Fruit fly (Drosophila melanogaster) whole organism, prepupa: ENCODE results near the gene Dph5.

Experiments used
- Blimp-1 ChIP-seq: fragments of 200-800 bp; sonication (Bioruptor generic); optimal IDR thresholded peaks from 3 replicates; lab custom pipeline; 2017; ENCODE audit warnings: missing biosample characterization, missing genetic modification characterization, mild to moderate bottlenecking, moderate library complexity, missing genetic modification reagents
- CG10631 ChIP-seq: fragments of 200-800 bp; sonication (Bioruptor generic); optimal IDR thresholded peaks from 2 replicates; lab custom pipeline; 2016; ENCODE audit warnings: missing biosample characterization, missing genetic modification characterization
- CG10669 ChIP-seq: fragments of 200-800 bp; sonication (Bioruptor generic); optimal IDR thresholded peaks from 3 replicates; lab custom pipeline; 2018; ENCODE audit warnings: missing biosample characterization, mild to moderate bottlenecking, missing genetic modification characterization, moderate library complexity
- CG11294 ChIP-seq: fragments of 200-800 bp; sonication (Bioruptor generic); IDR thresholded peaks from 2 replicates; pipeline ENCODE4 v1.3.6; 2022; ENCODE audit warnings: missing biosample characterization, missing genetic modification characterization
- CG11902 ChIP-seq: fragments of 200-800 bp; sonication (Bioruptor generic); optimal IDR thresholded peaks from 3 replicates; lab custom pipeline; 2016; ENCODE audit warnings: missing biosample characterization, missing genetic modification characterization
- CG1621 ChIP-seq: fragments of 200-800 bp; sonication (Bioruptor generic); optimal IDR thresholded peaks from 3 replicates; lab custom pipeline; 2018; ENCODE audit warnings: missing biosample characterization, mild to moderate bottlenecking, missing genetic modification characterization
- CG3032 ChIP-seq: fragments of 200-800 bp; optimal IDR thresholded peaks from 2 replicates; lab custom pipeline; 2019; ENCODE audit warnings: missing biosample characterization, mild to moderate bottlenecking, missing genetic modification characterization, moderate library complexity
- CG31627 ChIP-seq: fragments of 200-800 bp; sonication (Bioruptor generic); optimal IDR thresholded peaks from 3 replicates; lab custom pipeline; 2016; ENCODE audit warnings: missing biosample characterization, missing genetic modification characterization
- CG32006 ChIP-seq: fragments of 200-800 bp; sonication (Bioruptor generic); optimal IDR thresholded peaks from 3 replicates; lab custom pipeline; 2017; ENCODE audit warnings: missing biosample characterization, mild to moderate bottlenecking, missing genetic modification characterization
- CG4318 ChIP-seq: fragments of 200-800 bp; sonication (Bioruptor generic); optimal IDR thresholded peaks from 3 replicates; lab custom pipeline; 2017; ENCODE audit warnings: missing biosample characterization, mild to moderate bottlenecking, missing genetic modification characterization
- CG6163 ChIP-seq: fragments of 200-800 bp; sonication (Bioruptor generic); IDR thresholded peaks from 3 replicates; pipeline ENCODE4 v1.3.6; 2022; ENCODE audit warnings: missing biosample characterization, missing genetic modification characterization
- CG6792 ChIP-seq: fragments of 200-800 bp; sonication (Bioruptor generic); optimal IDR thresholded peaks from 3 replicates; lab custom pipeline; 2016; ENCODE audit warnings: missing biosample characterization, missing genetic modification characterization
- CG6854 ChIP-seq: fragments of 200-800 bp; sonication (Bioruptor generic); optimal IDR thresholded peaks from 2 replicates; lab custom pipeline; 2017; ENCODE audit warnings: missing biosample characterization, mild to moderate bottlenecking, missing genetic modification characterization
- CG7368 ChIP-seq: fragments of 200-800 bp; sonication (Bioruptor generic); optimal IDR thresholded peaks from 3 replicates; lab custom pipeline; 2016; ENCODE audit warnings: missing biosample characterization, missing genetic modification characterization
- CG8119 ChIP-seq: fragments of 200-800 bp; sonication (Bioruptor generic); IDR thresholded peaks from 3 replicates; pipeline ENCODE4 v1.3.6; 2022; ENCODE audit warnings: missing biosample characterization, missing genetic modification characterization
- CG9139 ChIP-seq: fragments of 200-800 bp; sonication (Bioruptor generic); optimal IDR thresholded peaks from 3 replicates; lab custom pipeline; 2017; ENCODE audit warnings: missing biosample characterization, mild to moderate bottlenecking, missing genetic modification characterization
- Eip78C ChIP-seq: fragments of 200-800 bp; sonication (Bioruptor generic); peaks from one replicate; lab custom pipeline; 2016; ENCODE audit warnings: missing biosample characterization, missing genetic modification characterization
- Eip93F ChIP-seq: fragments of 200-800 bp; sonication (Bioruptor generic); optimal IDR thresholded peaks from 2 replicates; lab custom pipeline; 2016; ENCODE audit warnings: missing biosample characterization, mild to moderate bottlenecking, missing genetic modification characterization
- Ets21C ChIP-seq: fragments of 200-800 bp; sonication (Bioruptor generic); optimal IDR thresholded peaks from 3 replicates; lab custom pipeline; 2016; ENCODE audit warnings: missing biosample characterization, missing genetic modification characterization
- Ets96B ChIP-seq: fragments of 200-800 bp; optimal IDR thresholded peaks from 2 replicates; lab custom pipeline; 2019; ENCODE audit warnings: missing biosample characterization, mild to moderate bottlenecking, missing genetic modification characterization, moderate library complexity
- Gug ChIP-seq: fragments of 200-800 bp; sonication (Bioruptor generic); IDR thresholded peaks from 2 replicates; pipeline ENCODE4 v1.3.6; 2022; ENCODE audit warnings: missing biosample characterization, missing genetic modification characterization
- Hr38 ChIP-seq: sonication (Bioruptor generic); optimal IDR thresholded peaks from 2 replicates; lab custom pipeline; 2016; ENCODE audit warnings: missing biosample characterization, missing genetic modification characterization
- Hr39 ChIP-seq: fragments of 200-800 bp; sonication (Bioruptor generic); optimal IDR thresholded peaks from 2 replicates; lab custom pipeline; 2016; ENCODE audit warnings: missing biosample characterization, missing genetic modification characterization
- Hr4 ChIP-seq: fragments of 200-800 bp; sonication (Bioruptor generic); optimal IDR thresholded peaks from 3 replicates; lab custom pipeline; 2016; ENCODE audit warnings: missing biosample characterization, missing genetic modification characterization
- Lpt ChIP-seq: fragments of 200-800 bp; sonication (Bioruptor generic); optimal IDR thresholded peaks from 3 replicates; lab custom pipeline; 2016; ENCODE audit warnings: missing biosample characterization, missing genetic modification characterization
- Met ChIP-seq: fragments of 200-800 bp; sonication (Bioruptor generic); optimal IDR thresholded peaks from 3 replicates; lab custom pipeline; 2016; ENCODE audit warnings: missing biosample characterization, missing genetic modification characterization
- OdsH ChIP-seq: fragments of 200-800 bp; sonication (Bioruptor generic); optimal IDR thresholded peaks from 3 replicates; lab custom pipeline; 2016; ENCODE audit warnings: missing biosample characterization, missing genetic modification characterization
- Smox ChIP-seq: fragments of 200-800 bp; sonication (Bioruptor generic); optimal IDR thresholded peaks from 3 replicates; lab custom pipeline; 2016; ENCODE audit warnings: missing biosample characterization, missing genetic modification characterization
- Sox102F ChIP-seq: fragments of 200-800 bp; sonication (Bioruptor generic); optimal IDR thresholded peaks from 2 replicates; lab custom pipeline; 2016; ENCODE audit warnings: missing biosample characterization, mild to moderate bottlenecking, missing genetic modification characterization
- Sox14 ChIP-seq: fragments of 200-800 bp; sonication (Bioruptor generic); optimal IDR thresholded peaks from 3 replicates; lab custom pipeline; 2016; ENCODE audit warnings: missing biosample characterization, missing genetic modification characterization
- Sox15 ChIP-seq: fragments of 200-800 bp; sonication (Bioruptor generic); optimal IDR thresholded peaks from 3 replicates; lab custom pipeline; 2016; ENCODE audit warnings: missing biosample characterization, missing genetic modification characterization
- achi ChIP-seq: fragments of 200-800 bp; sonication (Bioruptor generic); optimal IDR thresholded peaks from 3 replicates; lab custom pipeline; 2016; ENCODE audit warnings: missing biosample characterization, missing genetic modification characterization
- acj6 ChIP-seq: fragments of 200-800 bp; sonication (Bioruptor generic); optimal IDR thresholded peaks from 3 replicates; lab custom pipeline; 2016; ENCODE audit warnings: missing biosample characterization, missing genetic modification characterization
- cyc ChIP-seq: fragments of 200-800 bp; sonication (Bioruptor generic); optimal IDR thresholded peaks from 3 replicates; lab custom pipeline; 2016; ENCODE audit warnings: missing biosample characterization, missing genetic modification characterization
- dac ChIP-seq: fragments of 200-800 bp; sonication (Bioruptor generic); optimal IDR thresholded peaks from 2 replicates; lab custom pipeline; 2017; ENCODE audit warnings: missing biosample characterization, mild to moderate bottlenecking, missing genetic modification characterization
- dsx ChIP-seq: fragments of 200-800 bp; optimal IDR thresholded peaks from 3 replicates; lab custom pipeline; 2019; ENCODE audit warnings: missing biosample characterization, mild to moderate bottlenecking, missing genetic modification characterization, moderate library complexity; ENCODE audit not compliant: poor library complexity, severe bottlenecking
- eg ChIP-seq: fragments of 200-800 bp; sonication (Bioruptor generic); IDR thresholded peaks from 3 replicates; pipeline ENCODE4 v1.3.6; 2022; ENCODE audit warnings: missing biosample characterization, missing genetic modification characterization
- esn ChIP-seq: fragments of 200-800 bp; sonication (Bioruptor generic); optimal IDR thresholded peaks from 2 replicates; lab custom pipeline; 2016; ENCODE audit warnings: missing biosample characterization, mild to moderate bottlenecking, missing genetic modification characterization, moderate library complexity
- fd59A ChIP-seq: fragments of 200-800 bp; sonication (Bioruptor generic); optimal IDR thresholded peaks from 2 replicates; lab custom pipeline; 2017; ENCODE audit warnings: missing biosample characterization, mild to moderate bottlenecking, missing genetic modification characterization, missing genetic modification reagents
- fkh ChIP-seq: fragments of 200-800 bp; sonication (Bioruptor generic); optimal IDR thresholded peaks from 3 replicates; lab custom pipeline; 2017; ENCODE audit warnings: missing biosample characterization, mild to moderate bottlenecking, missing genetic modification characterization, moderate library complexity
- lz ChIP-seq: fragments of 200-800 bp; sonication (Bioruptor generic); optimal IDR thresholded peaks from 3 replicates; lab custom pipeline; 2016; ENCODE audit warnings: missing biosample characterization, missing genetic modification characterization
- net ChIP-seq: fragments of 200-800 bp; sonication (Bioruptor generic); optimal IDR thresholded peaks from 3 replicates; lab custom pipeline; 2016; ENCODE audit warnings: missing biosample characterization, missing genetic modification characterization
- salr ChIP-seq, 2 experiments: fragments of 200-800 bp; sonication (Bioruptor generic); optimal IDR thresholded peaks; 3 replicates each; lab custom pipeline; 2016 to 2018; ENCODE audit warnings: missing biosample characterization in 2 of 2, missing genetic modification characterization in 2 of 2, mild to moderate bottlenecking in 1 of 2
- ss ChIP-seq, 2 experiments: fragments of 200-800 bp; sonication (Bioruptor generic); optimal IDR thresholded peaks; 2 replicates in 1 of 2; 3 replicates in 1 of 2; lab custom pipeline; 2017 to 2018; ENCODE audit warnings: mild to moderate bottlenecking in 2 of 2, missing biosample characterization in 2 of 2, missing genetic modification characterization in 2 of 2, moderate library complexity in 1 of 2
- vri ChIP-seq: fragments of 200-800 bp; sonication (Bioruptor generic); optimal IDR thresholded peaks from 3 replicates; lab custom pipeline; 2016; ENCODE audit warnings: missing biosample characterization, mild to moderate bottlenecking, missing genetic modification characterization

Gene Dph5

DNA sequence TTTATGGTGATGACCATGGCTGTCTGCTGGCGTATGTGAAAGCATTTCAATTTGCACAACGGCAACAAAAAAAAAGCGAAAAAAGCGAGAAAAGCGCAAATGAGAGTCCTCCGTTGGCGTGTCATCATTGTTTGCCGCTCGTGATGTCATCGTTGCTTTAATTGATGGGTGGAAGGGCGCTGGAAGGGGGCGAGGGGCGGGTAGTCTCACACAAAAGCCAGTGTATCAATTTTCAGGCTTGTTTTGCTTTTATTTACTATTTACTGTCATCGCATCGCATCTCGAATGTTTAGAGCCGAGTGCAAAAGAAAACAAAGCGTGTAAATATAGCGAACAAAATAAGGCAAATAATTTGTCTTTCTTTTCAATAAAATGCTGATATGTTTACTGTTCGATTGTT lies 6.3 kb upstream of the Dph5 start (continued):
- TF ChIP-seq Sox102F (GFP tag; lab: Kevin White, UChicago) (no peak), Eip93F (no peak), fkh (GFP tag; lab: Kevin White, UChicago) (peak; percentile 84), CG6792 (GFP tag; lab: Kevin White, UChicago) (no peak), CG31627 (GFP tag; lab: Kevin White, UChicago) (no peak), Met (GFP tag; lab: Kevin White, UChicago) (no peak), CG6163 (GFP tag; lab: Robert Waterston, UW) (peak; percentile 76), Blimp-1 (GFP tag; lab: Kevin White, UChicago) (no peak), Gug (GFP tag; lab: Robert Waterston, UW) (no peak), fd59A (no peak), dac (no peak), Smox (GFP tag; lab: Kevin White, UChicago) (no peak), CG1621 (tag; lab: Kevin White, UChicago) (peak; percentile 23), achi (GFP tag; lab: Kevin White, UChicago) (no peak), dsx (GFP tag; lab: Kevin White, UChicago) (no peak), Hr4 (GFP tag; lab: Kevin White, UChicago) (no peak), Hr38 (GFP tag; lab: Kevin White, UChicago) (no peak), CG10631 (GFP tag; lab: Kevin White, UChicago) (peak; percentile 17), acj6 (GFP tag; lab: Kevin White, UChicago) (no peak), Ets96B (no peak), CG7368 (GFP tag; lab: Kevin White, UChicago) (no peak), cyc (GFP tag; lab: Kevin White, UChicago) (no peak), Hr39 (GFP tag; lab: Kevin White, UChicago) (no peak), CG32006 (no peak), Ets21C (no peak), Lpt (GFP tag; lab: Kevin White, UChicago) (no peak), CG9139 (GFP tag; lab: Kevin White, UChicago) (peak; percentile 53), lz (GFP tag; lab: Kevin White, UChicago) (no peak), CG4318 (GFP tag; lab: Kevin White, UChicago) (no peak)

DNA sequence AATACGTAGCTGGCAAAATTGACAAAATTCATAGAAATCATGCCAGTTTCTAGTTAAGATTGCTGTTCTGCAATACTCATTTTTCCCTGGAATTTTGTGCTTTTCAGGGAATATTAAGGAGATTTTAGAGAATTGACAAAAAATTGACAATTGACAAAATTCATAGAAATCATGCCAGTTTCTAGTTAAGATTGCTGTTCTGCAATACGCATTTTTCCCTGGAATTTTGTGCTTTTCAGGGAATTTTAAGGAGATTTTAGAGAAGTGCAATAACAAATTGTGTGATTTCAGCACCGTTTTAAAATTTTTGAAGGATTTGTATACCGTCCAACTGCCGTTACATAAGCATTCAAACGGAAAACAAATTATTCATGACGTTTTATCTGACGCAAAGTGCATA lies 5.7 kb upstream of the Dph5 start:
- TF ChIP-seq ss (GFP tag; optimal IDR thresholded peaks at IDR 0.05; lab: Kevin White, UChicago) (no peak), Eip78C (GFP tag; lab: Kevin White, UChicago) (peak; percentile 21), Hr39 (GFP tag; lab: Kevin White, UChicago) (peak; percentile 14), vri (no peak), net (GFP tag; lab: Kevin White, UChicago) (no peak), Hr38 (GFP tag; lab: Kevin White, UChicago) (no peak)

- TF ChIP-seq ss (GFP tag; optimal IDR thresholded peaks at IDR 0.05; lab: Kevin White, UChicago) (peak in 1 of 2 experiments; percentile 46), CG4318 (GFP tag; lab: Kevin White, UChicago) (no peak), CG11902 (GFP tag; lab: Kevin White, UChicago) (peak; percentile 21), vri (no peak), CG7368 (GFP tag; lab: Kevin White, UChicago) (no peak), salr (GFP tag; optimal IDR thresholded peaks at IDR 0.05; lab: Kevin White, UChicago) (no peak), achi (GFP tag; lab: Kevin White, UChicago) (no peak), esn (GFP tag; lab: Kevin White, UChicago) (peak; percentile 53), CG9139 (GFP tag; lab: Kevin White, UChicago) (no peak), Hr4 (GFP tag; lab: Kevin White, UChicago) (peak; percentile 53), CG10669 (GFP tag; lab: Kevin White, UChicago) (no peak), cyc (GFP tag; lab: Kevin White, UChicago) (peak; percentile 14), Hr39 (GFP tag; lab: Kevin White, UChicago) (peak; percentile 6), CG11294 (GFP tag; lab: Robert Waterston, UW) (no peak), dac (no peak), CG8119 (GFP tag; lab: Robert Waterston, UW) (peak; percentile 47; the same call in 1 of the 3 replicates), fkh (GFP tag; lab: Kevin White, UChicago) (peak; percentile 50), eg (GFP tag; lab: Robert Waterston, UW) (no peak), OdsH (GFP tag; lab: Kevin White, UChicago) (no peak), Ets96B (peak; percentile 7), Sox15 (peak; percentile 12), dsx (GFP tag; lab: Kevin White, UChicago) (peak; percentile 50), CG6854 (GFP tag; lab: Kevin White, UChicago) (peak; percentile 57), Sox14 (GFP tag; lab: Kevin White, UChicago) (peak; percentile 53), CG31627 (GFP tag; lab: Kevin White, UChicago) (peak; percentile 50), CG3032 (tag; lab: Kevin White, UChicago) (peak; percentile 0), Sox102F (GFP tag; lab: Kevin White, UChicago) (no peak), Eip78C (GFP tag; lab: Kevin White, UChicago) (peak; percentile 78)
These were observed 4.5 kb upstream of the Dph5 start, which contains the start of gene Efa6 for dm6 chr3R:22587419-22587963. TSS of gene Efa6 (plus strand) at chr3R:22587755.
